Worm (Caenorhabditis elegans) whole organism, L4 larva: ENCODE measurements around the gene idpp-6.

ENCODE experiments used
- D1046.2 ChIP-seq: fragments of 200-800 bp; sonication (Bioruptor generic); IDR thresholded peaks from 2 replicates; pipeline ENCODE4 v1.3.6; 2022; ENCODE audit warnings: missing genetic modification characterization, missing compliant biosample characterization
- F37D6.2 ChIP-seq: sonication (generic microtip); optimal IDR thresholded peaks from 2 replicates; lab custom pipeline; 2016; ENCODE audit warnings: mild to moderate bottlenecking, missing genetic modification characterization, missing compliant biosample characterization
- F49E8.2 ChIP-seq: sonication (generic microtip); optimal IDR thresholded peaks from 2 replicates; lab custom pipeline; 2016; ENCODE audit warnings: missing compliant biosample characterization, mild to moderate bottlenecking, missing genetic modification characterization, borderline replicate concordance
- T20F7.1 ChIP-seq: fragments of 200-800 bp; sonication (Bioruptor generic); optimal IDR thresholded peaks from 2 replicates; lab custom pipeline; 2018; ENCODE audit warnings: mild to moderate bottlenecking, missing genetic modification characterization, missing compliant biosample characterization
- Y5F2A.4 ChIP-seq: fragments of 200-800 bp; sonication (Bioruptor generic); optimal IDR thresholded peaks from 2 replicates; lab custom pipeline; 2018; ENCODE audit warnings: mild to moderate bottlenecking, missing genetic modification characterization, missing compliant biosample characterization
- ZK546.5 ChIP-seq, 2 experiments: sonication (generic microtip); optimal IDR thresholded peaks; 2 replicates each; lab custom pipeline; 2017; ENCODE audit warnings: missing biosample characterization in 2 of 2, missing genetic modification characterization in 2 of 2
- aha-1 ChIP-seq: fragments of 150-350 bp; peaks from one replicate; lab custom pipeline; 2014; ENCODE audit warnings: missing biosample characterization, missing genetic modification characterization
- ceh-32 ChIP-seq: sonication (generic microtip); optimal IDR thresholded peaks from 2 replicates; lab custom pipeline; 2016; ENCODE audit warnings: mild to moderate bottlenecking, missing genetic modification characterization, missing compliant biosample characterization; ENCODE audit not compliant: poor library complexity
- ces-1 ChIP-seq: fragments of 150-350 bp; sonication (generic microtip); optimal IDR thresholded peaks from 4 replicates; lab custom pipeline; 2014; ENCODE audit warnings: missing biosample characterization, missing genetic modification reagents, missing genetic modification characterization
- cey-2 ChIP-seq: sonication (generic microtip); optimal IDR thresholded peaks from 3 replicates; lab custom pipeline; 2017; ENCODE audit warnings: missing genetic modification characterization, mild to moderate bottlenecking, missing compliant biosample characterization, antibody characterized with exemption, borderline replicate concordance; ENCODE audit not compliant: insufficient read depth
- daf-16 ChIP-seq, 3 experiments: sonication (generic microtip); optimal IDR thresholded peaks; 2 replicates each; lab custom pipeline; 2016 to 2017; ENCODE audit warnings: missing genetic modification characterization in 3 of 3, missing genetic modification reagents in 3 of 3, mild to moderate bottlenecking in 2 of 3, missing compliant biosample characterization in 2 of 3, missing biosample characterization in 1 of 3, moderate library complexity in 1 of 3
- daf-19 ChIP-seq: fragments of 200-800 bp; sonication (Bioruptor generic); conservative IDR thresholded peaks from 2 replicates; pipeline ENCODE4 v1.3.6; 2022; ENCODE audit warnings: missing genetic modification characterization, missing compliant biosample characterization
- daf-8 ChIP-seq: fragments of 200-800 bp; sonication (Bioruptor generic); IDR thresholded peaks from 2 replicates; pipeline ENCODE4 v1.3.6; 2022; ENCODE audit warnings: missing genetic modification characterization, missing compliant biosample characterization
- dmd-6 ChIP-seq: fragments of 200-800 bp; sonication (Bioruptor generic); IDR thresholded peaks from 2 replicates; pipeline ENCODE4 v1.3.6; 2022; ENCODE audit warnings: missing genetic modification reagents, missing genetic modification characterization, missing compliant biosample characterization
- duxl-1 ChIP-seq: sonication (generic microtip); optimal IDR thresholded peaks from 2 replicates; lab custom pipeline; 2016; ENCODE audit warnings: mild to moderate bottlenecking, missing genetic modification characterization, moderate library complexity, missing compliant biosample characterization; ENCODE audit not compliant: poor library complexity
- dve-1 ChIP-seq: sonication (generic microtip); optimal IDR thresholded peaks from 2 replicates; lab custom pipeline; 2017; ENCODE audit warnings: antibody characterized with exemption, mild to moderate bottlenecking, missing genetic modification characterization, missing compliant biosample characterization; ENCODE audit not compliant: insufficient read depth
- egl-27 ChIP-seq: sonication (generic microtip); optimal IDR thresholded peaks from 3 replicates; lab custom pipeline; 2017; ENCODE audit warnings: missing biosample characterization, missing genetic modification reagents, missing genetic modification characterization
- egl-43 ChIP-seq: fragments of 200-800 bp; sonication (Bioruptor generic); IDR thresholded peaks from 2 replicates; pipeline ENCODE4 v1.3.6; 2022; ENCODE audit warnings: missing genetic modification reagents, missing genetic modification characterization, missing compliant biosample characterization
- fkh-10 ChIP-seq: fragments of 150-350 bp; optimal IDR thresholded peaks from 2 replicates; lab custom pipeline; 2014; ENCODE audit warnings: missing biosample characterization, missing genetic modification reagents, missing genetic modification characterization
- hlh-11 ChIP-seq: fragments of 200-800 bp; sonication (Bioruptor generic); optimal IDR thresholded peaks from 2 replicates; lab custom pipeline; 2018; ENCODE audit warnings: mild to moderate bottlenecking, missing genetic modification characterization, missing compliant biosample characterization
- hlh-30 ChIP-seq: sonication (generic microtip); optimal IDR thresholded peaks from 2 replicates; lab custom pipeline; 2017; ENCODE audit warnings: antibody characterized with exemption, mild to moderate bottlenecking, missing genetic modification characterization, missing compliant biosample characterization; ENCODE audit not compliant: insufficient read depth
- lin-15B ChIP-seq: fragments of 150-350 bp; sonication (generic microtip); optimal IDR thresholded peaks from 3 replicates; lab custom pipeline; 2014; ENCODE audit warnings: missing biosample characterization, missing genetic modification characterization
- mep-1 ChIP-seq: fragments of 150-350 bp; sonication (generic microtip); optimal IDR thresholded peaks from 3 replicates; lab custom pipeline; 2014; ENCODE audit warnings: missing biosample characterization, missing genetic modification characterization
- mes-2 ChIP-seq: sonication (generic microtip); optimal IDR thresholded peaks from 2 replicates; lab custom pipeline; 2016; ENCODE audit warnings: missing genotype, mild to moderate bottlenecking, missing genetic modification characterization, missing compliant biosample characterization; ENCODE audit not compliant: poor library complexity, severe bottlenecking
- nhr-102 ChIP-seq: sonication (generic microtip); optimal IDR thresholded peaks from 2 replicates; lab custom pipeline; 2016; ENCODE audit warnings: mild to moderate bottlenecking, missing genetic modification characterization, moderate library complexity, missing compliant biosample characterization
- nhr-11 ChIP-seq: fragments of 150-350 bp; optimal IDR thresholded peaks from 2 replicates; lab custom pipeline; 2014; ENCODE audit warnings: missing biosample characterization, missing genetic modification characterization
- nhr-28 ChIP-seq: fragments of 150-350 bp; optimal IDR thresholded peaks from 2 replicates; lab custom pipeline; 2014; ENCODE audit warnings: missing biosample characterization, missing genetic modification characterization
- pqm-1 ChIP-seq: sonication (generic microtip); optimal IDR thresholded peaks from 2 replicates; lab custom pipeline; 2017; ENCODE audit warnings: missing biosample characterization, missing genetic modification characterization
- saeg-2 ChIP-seq: fragments of 200-800 bp; sonication (Bioruptor generic); IDR thresholded peaks from 2 replicates; pipeline ENCODE4 v1.3.6; 2022; ENCODE audit warnings: missing genetic modification reagents, missing genetic modification characterization, missing compliant biosample characterization
- sdz-12 ChIP-seq: fragments of 200-800 bp; sonication (Bioruptor generic); optimal IDR thresholded peaks from 2 replicates; lab custom pipeline; 2018; ENCODE audit warnings: mild to moderate bottlenecking, missing genetic modification characterization, missing compliant biosample characterization
- set-16 ChIP-seq: fragments of 200-800 bp; sonication (Bioruptor generic); IDR thresholded peaks from 2 replicates; pipeline ENCODE4 v1.3.6; 2022; ENCODE audit warnings: missing genetic modification reagents, missing genetic modification characterization, missing compliant biosample characterization
- spr-1 ChIP-seq: sonication (generic microtip); optimal IDR thresholded peaks from 2 replicates; lab custom pipeline; 2016; ENCODE audit warnings: mild to moderate bottlenecking, missing genetic modification characterization, missing compliant biosample characterization
- spr-3 ChIP-seq: fragments of 200-800 bp; sonication (Bioruptor generic); optimal IDR thresholded peaks from 2 replicates; lab custom pipeline; 2018; ENCODE audit warnings: mild to moderate bottlenecking, missing genetic modification characterization, missing compliant biosample characterization
- unc-130 ChIP-seq: sonication (generic microtip); optimal IDR thresholded peaks from 2 replicates; lab custom pipeline; 2016; ENCODE audit warnings: missing genetic modification reagents, missing genetic modification characterization, missing compliant biosample characterization
- unc-62 ChIP-seq, 3 experiments: fragments of 150-350 bp in 1 of 3; sonication (generic microtip); optimal IDR thresholded peaks in 2 of 3; peaks in 1 of 3; 1 replicate in 1 of 3; 2 replicates in 2 of 3; lab custom pipeline; 2014 to 2017; ENCODE audit warnings: missing biosample characterization in 3 of 3, missing genetic modification characterization in 3 of 3, missing genetic modification reagents in 3 of 3, missing genotype in 1 of 3
- vab-7 ChIP-seq: fragments of 200-800 bp; sonication (Bioruptor generic); IDR thresholded peaks from 2 replicates; pipeline ENCODE4 v1.3.6; 2022; ENCODE audit warnings: missing genetic modification reagents, missing genetic modification characterization, missing compliant biosample characterization
- zfp-3 ChIP-seq: fragments of 200-800 bp; sonication (Bioruptor generic); conservative IDR thresholded peaks from 2 replicates; pipeline ENCODE4 v1.3.6; 2022; ENCODE audit warnings: missing genetic modification reagents, missing genetic modification characterization, missing compliant biosample characterization
- zip-11 ChIP-seq: fragments of 200-800 bp; sonication (Bioruptor generic); IDR thresholded peaks from 2 replicates; pipeline ENCODE4 v1.3.6; 2022; ENCODE audit warnings: missing genetic modification characterization, missing compliant biosample characterization
- ztf-11 ChIP-seq: fragments of 150-350 bp; optimal IDR thresholded peaks from 2 replicates; lab custom pipeline; 2014; ENCODE audit warnings: missing biosample characterization, missing genetic modification characterization
- ztf-7 ChIP-seq: fragments of 150-350 bp; optimal IDR thresholded peaks from 2 replicates; lab custom pipeline; 2014; ENCODE audit warnings: missing biosample characterization, missing genetic modification characterization

Gene idpp-6

ce11 chrX:6819135-6819534 is 36.2 kb downstream of the idpp-6 start:
- TF ChIP-seq vab-7 (GFP tag; lab: Robert Waterston, UW): no peak
- peak in 1 of 2 experiments; percentile 94 for TF ChIP-seq unc-62 (GFP tag; optimal IDR thresholded peaks at IDR 0.05 in 1 of 2; lab: Kevin White, UChicago)
- TF ChIP-seq unc-62 (tag; optimal IDR thresholded peaks at IDR 0.05; lab: Kevin White, UChicago): no peak

- TF ChIP-seq nhr-28 (tag; lab: Kevin White, UChicago) (peak; percentile 61), hlh-11 (tag; lab: Kevin White, UChicago) (peak; percentile 28), daf-16 (GFP tag; optimal IDR thresholded peaks at IDR 0.05; lab: Kevin White, UChicago) (no peak), daf-16 (tag; optimal IDR thresholded peaks at IDR 0.05; lab: Kevin White, UChicago) (peak; percentile 95), daf-19 (GFP tag; lab: Robert Waterston, UW) (no peak), hlh-30 (tag; lab: Kevin White, UChicago) (no peak), daf-8 (GFP tag; lab: Robert Waterston, UW) (no peak), vab-7 (GFP tag; lab: Robert Waterston, UW) (no peak), pqm-1 (tag; lab: Kevin White, UChicago) (peak; percentile 72), dve-1 (tag; lab: Kevin White, UChicago) (peak; percentile 21), dmd-6 (GFP tag; lab: Robert Waterston, UW) (peak; percentile 38; the same call in 1 of the 2 replicates)
These were observed 36.7 kb downstream of the idpp-6 start for ce11 chrX:6819633-6820032.

ce11 chrX:6822552-6822951 is 39.6 kb downstream of the idpp-6 start:
- TF ChIP-seq mes-2 (tag; lab: Kevin White, UChicago): no peak
- peak; percentile 88 for TF ChIP-seq aha-1 (tag; lab: Kevin White, UChicago)

ce11 chrX:6823218-6823979 is 40.4 kb downstream of the idpp-6 start, which contains the start of gene gei-15:
TSS of gene gei-15 (minus strand) at chrX:6823268.
- TF ChIP-seq egl-27 (tag; lab: Kevin White, UChicago) (no peak), Y5F2A.4 (no peak), F49E8.2 (no peak), aha-1 (tag; lab: Kevin White, UChicago) (peak; percentile 63), nhr-11 (tag; lab: Kevin White, UChicago) (peak; percentile 1), hlh-11 (tag; lab: Kevin White, UChicago) (peak; percentile 55), ZK546.5 (tag; optimal IDR thresholded peaks at IDR 0.05; lab: Kevin White, UChicago) (no peak)

- TF ChIP-seq F37D6.2 (no peak), saeg-2 (GFP tag; lab: Robert Waterston, UW) (no peak), unc-130 (GFP tag; lab: Kevin White, UChicago) (no peak), nhr-102 (tag; lab: Kevin White, UChicago) (no peak), mep-1 (tag; lab: Kevin White, UChicago) (no peak), set-16 (no peak), spr-3 (no peak), egl-43 (GFP tag; lab: Robert Waterston, UW) (no peak), duxl-1 (tag; lab: Kevin White, UChicago) (no peak), ceh-32 (no peak), T20F7.1 (GFP tag; lab: Kevin White, UChicago) (no peak), cey-2 (tag; lab: Kevin White, UChicago) (no peak), egl-27 (tag; lab: Kevin White, UChicago) (no peak), zfp-3 (GFP tag; lab: Robert Waterston, UW) (no peak), hlh-30 (tag; lab: Kevin White, UChicago) (peak; percentile 14), F49E8.2 (no peak), ztf-11 (tag; lab: Kevin White, UChicago) (no peak), fkh-10 (GFP tag; lab: Kevin White, UChicago) (no peak), sdz-12 (GFP tag; lab: Kevin White, UChicago) (no peak), D1046.2 (no peak), ces-1 (GFP tag; lab: Kevin White, UChicago) (no peak), spr-1 (tag; lab: Kevin White, UChicago) (no peak), zip-11 (GFP tag; lab: Robert Waterston, UW) (no peak), lin-15B (no peak), ztf-7 (no peak)
These were observed 42.9 kb downstream of the idpp-6 start, which contains the start of gene F41B4.1 for ce11 chrX:6825840-6826239. TSS of gene F41B4.1 (minus strand) at chrX:6825862.
